Worm (Caenorhabditis elegans): ENCODE measurements around the gene nhr-166.

ce11 chrII:3862053-3862452 is 18.0 kb upstream of the nhr-166 start:
- TF ChIP-seq elt-3 (tag; optimal IDR thresholded peaks at IDR 0.05) (no peak), lin-39 (tag; optimal IDR thresholded peaks at IDR 0.05) (no peak), lsy-2 (tag; optimal IDR thresholded peaks at IDR 0.05) (no peak), fos-1 (tag; optimal IDR thresholded peaks at IDR 0.05) (no peak), aly-2 (tag; optimal IDR thresholded peaks at IDR 0.05) (no peak), nhr-77 (tag; optimal IDR thresholded peaks at IDR 0.05) (no peak), peb-1 (tag; optimal IDR thresholded peaks at IDR 0.05) (no peak), ztf-11 (tag; optimal IDR thresholded peaks at IDR 0.05) (no peak), snpc-4 (tag; optimal IDR thresholded peaks at IDR 0.05) (no peak), Y55F3AM.14 (GFP tag; optimal IDR thresholded peaks at IDR 0.05) (no peak), ceh-82 (tag; optimal IDR thresholded peaks at IDR 0.05) (no peak), nhr-21 (tag; optimal IDR thresholded peaks at IDR 0.05) (no peak)

Data from whole organism, L2 larva.